Worm (Caenorhabditis elegans): ENCODE data around the gene mdt-9.

Gene mdt-9

ce11 chrIV:13392230-13392629 lies 6.0 kb downstream of the mdt-9 start:
- no peak for TF ChIP-seq scrt-1 (GFP tag; IDR thresholded peaks at IDR 0.05)
- TF ChIP-seq tbx-37 (GFP tag; conservative IDR thresholded peaks at IDR 0.05), result no peak
- TF ChIP-seq hnd-1 (tag; optimal IDR thresholded peaks at IDR 0.05), result no peak
- no peak for TF ChIP-seq pes-1 (GFP tag; IDR thresholded peaks at IDR 0.05)
- no peak for TF ChIP-seq aly-1 (tag; optimal IDR thresholded peaks at IDR 0.05)

ce11 chrIV:13393246-13393716 lies 7.1 kb downstream of the mdt-9 start:
- TF ChIP-seq scrt-1 (GFP tag; IDR thresholded peaks at IDR 0.05) (no peak), hnd-1 (tag; optimal IDR thresholded peaks at IDR 0.05) (no peak), ama-1 (optimal IDR thresholded peaks at IDR 0.05) (no peak), ceh-36 (tag; optimal IDR thresholded peaks at IDR 0.05) (no peak), tbx-11 (GFP tag; IDR thresholded peaks at IDR 0.05) (no peak), ets-7 (tag; optimal IDR thresholded peaks at IDR 0.05) (no peak), tbx-37 (GFP tag; conservative IDR thresholded peaks at IDR 0.05) (no peak), hmg-4 (GFP tag; optimal IDR thresholded peaks at IDR 0.05) (no peak), ceh-13 (GFP tag; optimal IDR thresholded peaks at IDR 0.05) (no peak), F13C5.2 (tag; optimal IDR thresholded peaks at IDR 0.05) (no peak), aly-1 (tag; optimal IDR thresholded peaks at IDR 0.05) (no peak), hmbx-1 (tag; optimal IDR thresholded peaks at IDR 0.05) (no peak), B0310.2 (tag; optimal IDR thresholded peaks at IDR 0.05) (no peak), pes-1 (GFP tag; IDR thresholded peaks at IDR 0.05) (no peak), flt-1 (GFP tag; IDR thresholded peaks at IDR 0.05) (no peak), sea-1 (GFP tag; conservative IDR thresholded peaks at IDR 0.05) (no peak), tra-4 (tag; optimal IDR thresholded peaks at IDR 0.05) (no peak)

ce11 chrIV:13394686-13395085 lies 8.5 kb downstream of the mdt-9 start:
- TF ChIP-seq ceh-36 (tag; optimal IDR thresholded peaks at IDR 0.05), result no peak
- TF ChIP-seq scrt-1 (GFP tag; IDR thresholded peaks at IDR 0.05), result no peak
- no peak for TF ChIP-seq aly-1 (tag; optimal IDR thresholded peaks at IDR 0.05)
- no peak for TF ChIP-seq hmg-4 (GFP tag; optimal IDR thresholded peaks at IDR 0.05)
- TF ChIP-seq sea-1 (GFP tag; conservative IDR thresholded peaks at IDR 0.05), result no peak
- no peak for TF ChIP-seq ama-1 (optimal IDR thresholded peaks at IDR 0.05)
- no peak for TF ChIP-seq pes-1 (GFP tag; IDR thresholded peaks at IDR 0.05)
- TF ChIP-seq B0310.2 (tag; optimal IDR thresholded peaks at IDR 0.05), result no peak
- no peak for TF ChIP-seq ets-7 (tag; optimal IDR thresholded peaks at IDR 0.05)

ce11 chrIV:13395255-13395654 lies 9.1 kb downstream of the mdt-9 start:
- peak; percentile 10 for TF ChIP-seq F13C5.2 (tag; optimal IDR thresholded peaks at IDR 0.05)
- peak; percentile 53 for TF ChIP-seq hmg-4 (GFP tag; optimal IDR thresholded peaks at IDR 0.05)
- no peak for TF ChIP-seq hnd-1 (tag; optimal IDR thresholded peaks at IDR 0.05)

- TF ChIP-seq pes-1 (GFP tag; IDR thresholded peaks at IDR 0.05) (no peak), F13C5.2 (tag; optimal IDR thresholded peaks at IDR 0.05) (no peak), ceh-13 (GFP tag; optimal IDR thresholded peaks at IDR 0.05) (no peak)
Observed at ce11 chrIV:13396375-13396774, 10.2 kb downstream of the mdt-9 start.

- TF ChIP-seq sea-1 (GFP tag; conservative IDR thresholded peaks at IDR 0.05) (no peak), flt-1 (GFP tag; IDR thresholded peaks at IDR 0.05) (no peak), ceh-13 (GFP tag; optimal IDR thresholded peaks at IDR 0.05) (no peak), pes-1 (GFP tag; IDR thresholded peaks at IDR 0.05) (no peak), B0310.2 (tag; optimal IDR thresholded peaks at IDR 0.05) (no peak), ceh-36 (tag; optimal IDR thresholded peaks at IDR 0.05) (no peak), hmg-4 (GFP tag; optimal IDR thresholded peaks at IDR 0.05) (no peak), tbx-11 (GFP tag; IDR thresholded peaks at IDR 0.05) (no peak), aly-1 (tag; optimal IDR thresholded peaks at IDR 0.05) (no peak)
Observed at ce11 chrIV:13398728-13399127, 12.5 kb downstream of the mdt-9 start, which contains the start of gene Y62E10A.13. Y62E10A.13 (minus strand) TSS chrIV:13399053.

- TF ChIP-seq tbx-37 (GFP tag; conservative IDR thresholded peaks at IDR 0.05) (no peak), tra-4 (tag; optimal IDR thresholded peaks at IDR 0.05) (no peak), ceh-13 (GFP tag; optimal IDR thresholded peaks at IDR 0.05) (no peak), ceh-36 (tag; optimal IDR thresholded peaks at IDR 0.05) (no peak), pes-1 (GFP tag; IDR thresholded peaks at IDR 0.05) (no peak), ama-1 (optimal IDR thresholded peaks at IDR 0.05) (no peak), F13C5.2 (tag; optimal IDR thresholded peaks at IDR 0.05) (no peak)
Observed at ce11 chrIV:13400456-13401364, 14.5 kb downstream of the mdt-9 start, which contains the start of the genes memi-2 and cyp-31A5. memi-2 (minus strand) TSS chrIV:13400506. cyp-31A5 (plus strand) TSS chrIV:13401289.

ce11 chrIV:13408018-13408417 lies 21.8 kb downstream of the mdt-9 start, which contains the start of gene Y62E10A.19:
Y62E10A.19 (minus strand) TSS chrIV:13408306.
- TF ChIP-seq ets-7 (tag; optimal IDR thresholded peaks at IDR 0.05) (no peak), hmbx-1 (tag; optimal IDR thresholded peaks at IDR 0.05) (no peak), hmg-4 (GFP tag; optimal IDR thresholded peaks at IDR 0.05) (no peak), ama-1 (optimal IDR thresholded peaks at IDR 0.05) (no peak), tbx-37 (GFP tag; conservative IDR thresholded peaks at IDR 0.05) (no peak), sea-1 (GFP tag; conservative IDR thresholded peaks at IDR 0.05) (no peak), B0310.2 (tag; optimal IDR thresholded peaks at IDR 0.05) (no peak), aly-1 (tag; optimal IDR thresholded peaks at IDR 0.05) (no peak), scrt-1 (GFP tag; IDR thresholded peaks at IDR 0.05) (no peak), ceh-36 (tag; optimal IDR thresholded peaks at IDR 0.05) (no peak), ceh-13 (GFP tag; optimal IDR thresholded peaks at IDR 0.05) (no peak), hnd-1 (tag; optimal IDR thresholded peaks at IDR 0.05) (no peak), pes-1 (GFP tag; IDR thresholded peaks at IDR 0.05) (no peak), tbx-11 (GFP tag; IDR thresholded peaks at IDR 0.05) (no peak), tra-4 (tag; optimal IDR thresholded peaks at IDR 0.05) (no peak), F13C5.2 (tag; optimal IDR thresholded peaks at IDR 0.05) (no peak), flt-1 (GFP tag; IDR thresholded peaks at IDR 0.05) (no peak)
